Fruit fly (Drosophila melanogaster) Kc167 (cell line): ENCODE results near the gene Ugt37A3.
"Not testable (repeated sequence)": the region's sequence is repeated elsewhere in the genome, so short reads cannot be mapped to it uniquely, and the experiment has no call there.

Experiments
- Myc ChIP-seq: fragments of >200 bp; optimal IDR thresholded peaks from 2 replicates; lab custom pipeline; 2017; ENCODE audit warnings: missing external identifiers
- Sin3A ChIP-seq: fragments of >200 bp; optimal IDR thresholded peaks from 2 replicates; lab custom pipeline; 2018; ENCODE audit warnings: missing external identifiers
- h ChIP-seq: fragments of >200 bp; optimal IDR thresholded peaks from 3 replicates; lab custom pipeline; 2018; ENCODE audit warnings: missing external identifiers
- insv ChIP-seq: fragments of >200 bp; optimal IDR thresholded peaks from 3 replicates; lab custom pipeline; 2018; ENCODE audit warnings: missing external identifiers
- psq ChIP-seq: fragments of >200 bp; optimal IDR thresholded peaks from 2 replicates; lab custom pipeline; 2017; ENCODE audit warnings: missing external identifiers
- ttk ChIP-seq: sonication (Bioruptor generic); optimal IDR thresholded peaks from 2 replicates; lab custom pipeline; 2017; ENCODE audit warnings: missing external identifiers

Gene Ugt37A3

DNA sequence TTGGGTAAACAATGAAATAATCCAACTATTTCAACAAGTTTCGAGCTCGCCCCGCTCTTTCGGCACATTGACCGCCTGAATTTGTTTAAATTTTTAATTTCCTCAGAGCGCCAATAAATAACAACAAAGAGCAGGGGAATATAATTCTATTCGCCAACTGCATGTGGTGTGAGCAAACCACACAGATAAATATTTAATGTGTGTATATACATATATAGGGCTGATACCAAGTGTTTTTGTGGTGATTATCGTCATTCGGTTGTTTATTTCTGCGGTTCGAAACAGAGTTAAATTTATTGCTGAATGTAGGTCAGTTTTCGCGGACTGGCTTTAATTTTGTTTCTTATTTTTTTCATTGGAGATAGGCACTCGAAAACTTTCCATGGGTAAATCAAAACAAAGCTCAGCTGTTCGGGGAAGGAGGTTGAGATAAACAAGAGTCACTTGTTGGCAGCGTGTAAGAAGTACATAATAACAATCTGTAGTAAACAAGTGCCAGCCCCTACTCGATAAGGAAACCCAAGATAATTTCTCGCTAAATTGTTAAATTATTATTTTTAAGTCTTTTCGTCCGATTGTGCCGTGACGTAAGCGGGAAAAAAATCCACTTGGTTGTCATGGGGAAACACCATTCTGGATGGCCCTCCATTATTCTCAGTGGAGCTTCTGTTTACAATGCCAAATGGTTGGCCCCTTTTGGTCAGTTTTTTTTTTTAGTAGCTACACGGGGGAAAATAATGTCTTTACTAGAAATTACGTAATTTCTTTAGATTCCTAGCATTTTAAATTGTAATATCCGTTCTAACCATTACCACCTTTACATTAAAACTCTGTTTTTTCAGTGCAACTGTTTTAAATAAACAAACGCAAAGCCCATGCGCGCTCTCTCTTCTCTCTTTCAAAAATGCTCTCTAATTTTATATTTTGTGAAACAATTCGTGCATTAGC is 25.6 kb downstream of the Ugt37A3 start:
- no peak for TF ChIP-seq ttk (lab: Kevin White, UChicago)
- no peak for TF ChIP-seq insv (lab: Kevin White, UChicago)
- no peak for TF ChIP-seq h
- no peak for TF ChIP-seq Sin3A (lab: Kevin White, UChicago)
- TF ChIP-seq Myc, result no peak
- no peak for TF ChIP-seq psq (lab: Kevin White, UChicago)

DNA sequence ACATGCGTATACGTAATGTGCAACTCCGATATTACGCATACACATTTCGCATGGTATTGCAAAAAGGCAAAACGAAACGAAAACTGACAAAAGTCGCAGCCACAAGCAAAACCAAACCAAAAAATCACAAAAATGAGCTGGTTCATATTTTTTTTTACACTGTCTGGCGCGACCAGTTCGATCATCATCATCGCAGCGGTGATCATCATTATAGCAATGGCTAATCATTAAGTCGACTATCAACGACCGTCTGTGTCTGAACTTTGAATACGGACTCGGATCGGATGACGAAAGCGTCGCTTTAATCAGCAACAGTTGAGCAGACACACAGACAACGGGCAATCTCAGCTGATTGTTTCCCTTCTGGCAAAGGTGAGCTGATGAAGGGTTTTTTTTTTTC is 26.6 kb downstream of the Ugt37A3 start:
- no peak for TF ChIP-seq insv (lab: Kevin White, UChicago)
- TF ChIP-seq Myc, result no peak
- TF ChIP-seq ttk (lab: Kevin White, UChicago), result no peak
- TF ChIP-seq h, result no peak
- TF ChIP-seq psq (lab: Kevin White, UChicago), result no peak
- no peak for TF ChIP-seq Sin3A (lab: Kevin White, UChicago)

DNA sequence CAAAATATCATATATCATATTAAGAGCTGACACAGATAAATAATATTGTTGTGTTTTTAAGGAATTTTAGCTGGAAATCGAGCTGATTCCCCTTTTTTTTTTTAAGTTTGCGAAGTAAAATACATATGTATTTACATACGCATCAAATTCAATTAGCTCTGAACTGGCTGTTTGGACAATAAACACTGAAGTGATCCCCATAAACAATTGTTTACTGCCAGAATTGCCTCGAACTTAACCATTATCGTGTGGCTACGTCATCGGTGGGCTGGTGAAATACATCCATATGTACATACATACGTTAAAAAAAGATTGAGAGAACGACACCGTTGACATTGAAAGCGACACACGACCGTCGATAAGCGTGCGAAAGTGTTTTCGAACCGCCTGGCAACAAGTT is 27.2 kb downstream of the Ugt37A3 start:
- no peak for TF ChIP-seq psq (lab: Kevin White, UChicago)
- TF ChIP-seq Myc, result no peak
- no peak for TF ChIP-seq Sin3A (lab: Kevin White, UChicago)

DNA sequence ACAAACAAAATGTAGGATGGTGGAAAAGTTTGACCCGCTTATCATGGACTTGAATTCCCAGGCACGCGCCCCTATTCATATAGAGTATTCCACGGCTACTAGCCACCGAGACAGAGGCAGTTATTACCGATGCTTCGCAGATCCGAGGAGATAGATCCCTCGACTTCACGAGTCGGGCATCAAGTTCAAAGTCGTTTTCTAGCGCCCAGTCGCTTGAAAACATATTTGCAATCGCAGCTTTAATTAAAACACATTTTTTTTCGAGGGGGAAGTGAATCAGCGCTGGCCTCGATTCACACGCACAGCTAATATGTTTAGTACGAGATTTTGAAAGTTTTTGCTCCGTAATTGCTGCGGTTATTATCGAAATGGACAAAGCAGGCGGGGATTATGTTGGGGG is 28.2 kb downstream of the Ugt37A3 start:
- TF ChIP-seq insv (lab: Kevin White, UChicago) (no peak), Sin3A (lab: Kevin White, UChicago) (no peak), ttk (lab: Kevin White, UChicago) (no peak), Myc (no peak), psq (lab: Kevin White, UChicago) (no peak)

DNA sequence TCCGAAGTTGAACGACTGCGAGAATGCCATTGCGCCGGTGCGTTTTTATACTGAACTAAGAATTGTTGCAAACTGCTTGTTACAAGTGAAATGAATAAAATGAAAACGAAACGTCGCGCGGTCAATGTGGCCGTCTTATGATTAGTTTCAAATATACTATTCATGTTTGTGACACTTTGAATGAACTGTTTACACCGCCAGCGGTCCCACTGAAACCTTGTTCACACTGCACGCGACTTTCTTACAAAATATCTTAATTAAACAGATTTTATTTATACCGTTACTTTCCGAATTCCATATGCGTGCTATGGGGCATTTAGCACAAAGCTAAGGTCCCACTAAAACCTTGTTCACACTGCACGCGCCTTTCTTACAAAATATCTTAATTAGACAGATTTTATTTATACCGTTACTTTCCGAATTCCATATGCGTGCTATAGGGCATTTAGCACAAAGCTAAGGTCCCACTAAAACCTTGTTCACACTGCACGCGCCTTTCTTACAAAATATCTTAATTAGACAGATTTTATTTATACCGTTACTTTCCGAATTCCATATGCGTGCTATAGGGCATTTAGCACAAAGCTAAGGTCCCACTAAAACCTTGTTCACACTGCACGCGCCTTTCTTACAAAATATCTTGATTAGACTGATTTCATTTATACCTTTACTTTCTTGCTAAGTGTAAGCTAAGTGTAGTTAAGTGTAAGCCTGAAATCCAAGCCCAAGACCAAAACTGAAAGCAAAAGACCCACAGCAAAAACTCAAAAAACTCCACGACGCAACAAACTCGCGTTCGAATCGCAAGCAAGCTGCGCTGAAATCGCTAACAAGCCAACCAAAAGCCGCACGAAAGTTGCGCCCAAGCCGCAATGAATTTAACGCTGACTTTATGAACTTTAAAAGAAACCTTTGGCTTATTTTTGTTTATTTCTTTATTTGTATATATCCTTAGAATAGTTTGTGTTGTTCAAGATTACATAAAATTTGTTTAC is 31.0 kb downstream of the Ugt37A3 start, which contains the start of gene PolQ:
Gene PolQ (minus strand): TSS at position 122 of the 995 bp plus-strand sequence.
- not testable (repeated sequence) for TF ChIP-seq Myc; insv (lab: Kevin White, UChicago); ttk (lab: Kevin White, UChicago)

DNA sequence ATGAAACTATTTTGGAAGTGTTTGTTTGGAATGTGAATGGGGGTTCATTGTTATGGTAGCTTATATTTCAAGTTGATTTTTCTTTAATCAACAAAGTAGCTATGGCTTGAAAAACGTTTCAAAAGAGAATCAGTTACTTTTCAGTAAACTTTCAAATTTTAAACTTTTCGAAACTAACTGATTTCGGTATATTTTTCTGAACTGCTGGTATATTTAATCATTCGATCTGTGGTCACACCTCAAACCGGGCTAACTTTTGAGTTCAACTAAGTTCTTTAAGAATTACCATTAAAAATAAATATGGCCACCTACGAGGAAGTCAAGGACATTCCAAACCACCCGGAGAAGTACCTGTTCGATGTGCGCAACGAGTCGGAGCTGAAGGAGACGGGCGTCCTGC is 38.6 kb downstream of the Ugt37A3 start, which contains the start of gene CG12279:
Gene CG12279 (plus strand): TSS at position 234 of the 400 bp plus-strand sequence.
- TF ChIP-seq Myc, result no peak
- TF ChIP-seq psq (lab: Kevin White, UChicago), result no peak
- TF ChIP-seq h, result no peak
- TF ChIP-seq ttk (lab: Kevin White, UChicago), result no peak
- no peak for TF ChIP-seq insv (lab: Kevin White, UChicago)
- TF ChIP-seq Sin3A (lab: Kevin White, UChicago), result no peak

DNA sequence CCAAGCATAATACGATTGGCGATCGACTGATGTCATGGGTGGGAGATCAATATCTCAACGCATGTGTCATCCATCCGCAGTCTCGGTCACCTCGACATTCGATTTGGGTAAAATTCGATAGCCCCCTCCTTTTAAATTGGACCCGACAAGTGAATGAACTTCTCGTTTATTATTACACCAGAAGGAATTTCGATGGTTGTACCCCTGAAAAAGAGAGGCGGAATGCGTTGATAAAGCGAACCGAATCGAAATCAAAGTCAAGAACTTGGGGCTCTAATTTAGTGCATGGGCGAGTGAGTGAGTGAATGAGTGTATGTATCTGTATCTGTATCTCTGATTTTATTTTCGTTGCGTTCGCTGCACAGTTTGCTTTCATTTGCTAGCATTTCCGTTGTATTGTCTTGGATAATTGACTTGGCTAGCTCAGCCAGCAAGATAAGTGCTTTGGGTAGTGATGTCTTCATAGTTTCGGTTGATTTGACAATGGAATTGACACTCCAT is 41.4 kb downstream of the Ugt37A3 start:
- TF ChIP-seq psq (lab: Kevin White, UChicago) (no peak), ttk (lab: Kevin White, UChicago) (no peak), Sin3A (lab: Kevin White, UChicago) (no peak), Myc (no peak), insv (lab: Kevin White, UChicago) (no peak), h (no peak)

DNA sequence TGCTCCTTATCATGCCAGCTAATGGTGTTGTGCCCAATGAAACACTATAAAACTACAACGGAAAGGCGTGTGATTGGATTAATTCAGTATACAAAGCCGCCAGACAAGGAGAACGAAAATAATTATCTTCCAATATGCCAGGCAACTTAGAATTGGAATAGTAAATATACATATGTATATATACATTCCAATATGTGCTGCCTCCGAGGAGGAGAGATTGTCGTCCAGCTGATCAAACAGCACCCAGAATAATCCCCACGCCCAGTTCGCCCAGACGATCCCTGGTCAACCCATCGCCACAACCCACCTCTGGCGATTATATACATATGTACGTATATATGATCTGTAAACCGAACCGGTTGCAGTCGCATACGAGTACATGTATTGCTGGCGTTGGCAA is 42.2 kb downstream of the Ugt37A3 start:
- TF ChIP-seq insv (lab: Kevin White, UChicago) (no peak), ttk (lab: Kevin White, UChicago) (no peak), psq (lab: Kevin White, UChicago) (no peak), h (no peak), Sin3A (lab: Kevin White, UChicago) (no peak), Myc (no peak)

DNA sequence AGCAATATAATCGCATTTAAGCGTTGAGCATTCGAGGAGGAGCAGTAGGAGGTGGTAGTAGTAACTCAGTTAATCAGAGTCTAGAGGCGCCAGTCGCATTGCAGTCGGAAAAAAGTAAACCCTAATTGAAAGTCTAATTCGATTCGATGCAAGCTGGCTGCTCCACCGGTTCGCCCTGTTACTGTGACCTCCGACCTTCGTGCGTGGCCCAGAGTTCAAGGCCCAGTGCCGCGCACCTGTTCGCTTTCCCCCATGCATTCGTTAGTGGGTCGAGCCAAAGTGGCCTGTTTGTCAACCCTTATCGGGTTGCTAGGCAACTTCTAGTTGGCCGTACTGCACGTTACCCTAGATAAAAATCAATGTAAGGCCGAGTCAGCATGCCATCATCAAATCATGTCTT is 43.0 kb downstream of the Ugt37A3 start:
- TF ChIP-seq h, result no peak
- no peak for TF ChIP-seq insv (lab: Kevin White, UChicago)
- TF ChIP-seq Sin3A (lab: Kevin White, UChicago), result no peak
- no peak for TF ChIP-seq Myc
- no peak for TF ChIP-seq psq (lab: Kevin White, UChicago)
- no peak for TF ChIP-seq ttk (lab: Kevin White, UChicago)

DNA sequence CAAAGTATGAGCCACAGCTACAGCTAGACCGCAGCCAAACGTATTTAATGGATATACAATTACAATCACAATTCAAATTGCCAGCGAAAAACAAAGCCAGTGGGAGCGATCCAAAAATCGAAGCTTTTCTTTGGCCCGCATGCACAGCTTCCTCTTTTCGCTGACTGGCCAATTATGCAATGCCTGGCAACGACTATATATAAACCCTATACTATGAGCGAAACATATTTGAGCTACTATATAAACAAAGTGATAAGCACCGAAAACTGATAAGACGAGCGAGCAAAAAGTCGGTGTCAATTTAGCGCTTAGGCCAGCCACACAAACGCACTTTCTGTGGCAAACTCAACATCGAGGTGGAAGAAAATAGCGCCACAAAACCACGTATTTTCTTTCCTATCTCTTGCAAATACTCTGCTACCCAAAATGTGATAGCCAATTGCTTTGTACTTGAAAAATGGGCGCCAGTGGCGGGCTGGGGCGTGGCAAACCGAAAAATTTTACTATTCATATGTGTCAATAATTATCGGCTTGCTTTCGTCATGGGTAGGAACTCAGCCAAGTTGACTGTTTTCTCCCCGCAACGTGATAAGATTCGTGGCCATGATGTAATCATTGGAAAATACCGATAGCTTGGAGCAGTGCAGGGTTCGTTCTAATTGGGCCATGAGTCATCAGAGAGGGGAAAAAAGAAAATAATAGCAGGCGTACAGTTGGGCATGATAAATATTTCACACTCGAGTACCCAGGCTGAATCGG is 43.7 kb downstream of the Ugt37A3 start:
- TF ChIP-seq Sin3A (lab: Kevin White, UChicago) (no peak), Myc (no peak), h (no peak), insv (lab: Kevin White, UChicago) (no peak), ttk (lab: Kevin White, UChicago) (no peak), psq (lab: Kevin White, UChicago) (no peak)

DNA sequence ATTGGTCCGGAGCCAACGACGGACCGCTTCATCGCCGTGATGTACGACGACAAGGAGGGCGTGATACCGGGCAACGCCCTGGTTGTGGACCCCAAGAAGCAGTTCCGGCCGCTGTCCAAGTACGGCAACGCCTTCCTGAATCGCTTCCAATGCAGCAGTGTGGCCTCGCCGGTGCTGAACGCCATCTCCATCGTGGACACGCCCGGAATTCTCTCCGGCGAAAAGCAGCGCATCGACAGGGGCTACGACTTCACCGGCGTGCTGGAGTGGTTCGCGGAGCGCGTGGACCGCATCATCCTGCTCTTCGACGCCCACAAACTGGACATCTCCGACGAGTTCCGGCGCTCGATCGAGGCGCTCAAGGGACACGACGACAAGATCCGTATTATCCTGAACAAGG is 45.1 kb downstream of the Ugt37A3 start:
- TF ChIP-seq Myc (no peak), insv (lab: Kevin White, UChicago) (no peak), psq (lab: Kevin White, UChicago) (no peak), ttk (lab: Kevin White, UChicago) (peak; percentile 66), h (no peak), Sin3A (lab: Kevin White, UChicago) (no peak)
